1 fruit fly cellular context compared by ENCODE assay signal in genomic region chr3R:6410412-6411225, dm6.
TF ChIP-seq lines count a peak whose summit lies in the region.

No protein-coding gene starts in this region.

TF ChIP-seq in whole organism, embryonic, 481 proteins besides CTCF, POLR2A, EP300 and RAD21 (continued from another document and continues in another):
- peak; percentile 77 for TF ChIP-seq caup (GFP tag; optimal IDR thresholded peaks at IDR 0.05; lab: Kevin White, UChicago; ENCODE audit: severe bottlenecking)
- TF ChIP-seq ems (GFP tag; optimal IDR thresholded peaks at IDR 0.05; lab: Kevin White, UChicago), result peak; percentile 78
- TF ChIP-seq CG13894 (tag; optimal IDR thresholded peaks at IDR 0.05; lab: Kevin White, UChicago), result peak; percentile 51
- TF ChIP-seq fd64A (GFP tag; optimal IDR thresholded peaks at IDR 0.05; lab: Kevin White, UChicago), result peak; percentile 62
- peak; percentile 73 for TF ChIP-seq NK7.1 (GFP tag; optimal IDR thresholded peaks at IDR 0.05; lab: Kevin White, UChicago)
- TF ChIP-seq CG14014 (GFP tag; IDR thresholded peaks at IDR 0.05; lab: Robert Waterston, UW), result peak; percentile 71
- no peak for TF ChIP-seq HmgD (GFP tag; optimal IDR thresholded peaks at IDR 0.05; lab: Kevin White, UChicago)
- TF ChIP-seq CG9817 (tag; optimal IDR thresholded peaks at IDR 0.05; lab: Kevin White, UChicago), result peak; percentile 80
- no peak for TF ChIP-seq CG42726 (GFP tag; IDR thresholded peaks at IDR 0.05; lab: Robert Waterston, UW; ENCODE audit: partially characterized antibody)
- TF ChIP-seq GATAe (GFP tag; conservative IDR thresholded peaks at IDR 0.05; lab: Robert Waterston, UW), result 0 out of 2 replicates have a peak, but pooled peaks have one; percentile 52
- no peak for TF ChIP-seq Doc3 (GFP tag; IDR thresholded peaks at IDR 0.05; lab: Robert Waterston, UW; ENCODE audit: partially characterized antibody)
- TF ChIP-seq seq (GFP tag; IDR thresholded peaks at IDR 0.05; lab: Robert Waterston, UW), result peak; percentile 80
- TF ChIP-seq Jarid2 (GFP tag; optimal IDR thresholded peaks at IDR 0.05; lab: Kevin White, UChicago), result peak; percentile 73
- TF ChIP-seq CG11695 (GFP tag; IDR thresholded peaks at IDR 0.05; lab: Robert Waterston, UW), result peak; percentile 81
- TF ChIP-seq Asciz (GFP tag; optimal IDR thresholded peaks at IDR 0.05; lab: Kevin White, UChicago), result peak; percentile 83
- no peak for TF ChIP-seq sr (GFP tag; IDR thresholded peaks at IDR 0.05; lab: Robert Waterston, UW)
- TF ChIP-seq MTF-1 (GFP tag; optimal IDR thresholded peaks at IDR 0.05; lab: Kevin White, UChicago; ENCODE audit: borderline replicate concordance), result no peak
- TF ChIP-seq CG17568 (GFP tag; optimal IDR thresholded peaks at IDR 0.05; lab: Kevin White, UChicago), result peak; percentile 71
- TF ChIP-seq Dref (GFP tag; IDR thresholded peaks at IDR 0.05; lab: Robert Waterston, UW), result no peak
- peak; percentile 67 for TF ChIP-seq CG7357 (GFP tag; IDR thresholded peaks at IDR 0.05; lab: Robert Waterston, UW)
- peak; percentile 62 for TF ChIP-seq CG15073 (GFP tag; optimal IDR thresholded peaks at IDR 0.05; lab: Kevin White, UChicago)
- TF ChIP-seq CG17359 (tag; optimal IDR thresholded peaks at IDR 0.05; lab: Kevin White, UChicago), result peak; percentile 83
- TF ChIP-seq CG9797 (GFP tag; optimal IDR thresholded peaks at IDR 0.05; lab: Kevin White, UChicago), result no peak
- no peak for TF ChIP-seq hbn (GFP tag; IDR thresholded peaks at IDR 0.05; lab: Robert Waterston, UW; ENCODE audit: partially characterized antibody)
- peak; percentile 64 for TF ChIP-seq esg (GFP tag; conservative IDR thresholded peaks at IDR 0.05; lab: Robert Waterston, UW)
- TF ChIP-seq CG11093 (GFP tag; IDR thresholded peaks at IDR 0.05; lab: Robert Waterston, UW), result peak; percentile 74; the same call in 2 of the 3 replicates
- TF ChIP-seq CG17612 (GFP tag; IDR thresholded peaks at IDR 0.05; lab: Robert Waterston, UW), result peak; percentile 14; the same call in 1 of the 2 replicates
- TF ChIP-seq klu (GFP tag; IDR thresholded peaks at IDR 0.05; lab: Robert Waterston, UW), result peak; percentile 66
- TF ChIP-seq NC2α (GFP tag; optimal IDR thresholded peaks at IDR 0.05; lab: Kevin White, UChicago), result peak; percentile 9
- peak; percentile 53 for TF ChIP-seq slp2 (GFP tag; optimal IDR thresholded peaks at IDR 0.05; lab: Kevin White, UChicago)
- peak; percentile 42; the same call in 1 of the 2 replicates for TF ChIP-seq CG6272 (GFP tag; IDR thresholded peaks at IDR 0.05; lab: Robert Waterston, UW)
- TF ChIP-seq pan (optimal IDR thresholded peaks at IDR 0.05; lab: Kevin White, UChicago), result no peak
- TF ChIP-seq pan (GFP tag; optimal IDR thresholded peaks at IDR 0.05 in 1 of 2, IDR thresholded peaks at IDR 0.05 in 1 of 2), result peak in 1 of 2 experiments; percentile 79
- TF ChIP-seq dpn (GFP tag; optimal IDR thresholded peaks at IDR 0.05; lab: Kevin White, UChicago), result peak; percentile 81 to 88
- no peak for TF ChIP-seq pzg (GFP tag; optimal IDR thresholded peaks at IDR 0.05; lab: Kevin White, UChicago)
- TF ChIP-seq Pdp1 (GFP tag; optimal IDR thresholded peaks at IDR 0.05; lab: Kevin White, UChicago), result peak; percentile 75 to 89
- TF ChIP-seq sisA (GFP tag; IDR thresholded peaks at IDR 0.05; lab: Robert Waterston, UW), result peak; percentile 73
- TF ChIP-seq Side (GFP tag; optimal IDR thresholded peaks at IDR 0.05; lab: Kevin White, UChicago), result peak; percentile 74
- TF ChIP-seq al (GFP tag; IDR thresholded peaks at IDR 0.05; lab: Robert Waterston, UW), result no peak; the same call in 1 of the 2 replicates
- TF ChIP-seq Bdp1 (GFP tag; optimal IDR thresholded peaks at IDR 0.05; lab: Kevin White, UChicago), result peak; percentile 59
- no peak for TF ChIP-seq CG14860 (GFP tag; IDR thresholded peaks at IDR 0.05; lab: Robert Waterston, UW; ENCODE audit: partially characterized antibody)
- TF ChIP-seq Hr39 (optimal IDR thresholded peaks at IDR 0.05; lab: Kevin White, UChicago), result no peak
- TF ChIP-seq amos (GFP tag; IDR thresholded peaks at IDR 0.05; lab: Robert Waterston, UW; ENCODE audit: partially characterized antibody), result no peak; the same call in 1 of the 2 replicates
- TF ChIP-seq sd (tag; optimal IDR thresholded peaks at IDR 0.05; lab: Kevin White, UChicago), result peak; percentile 58
- TF ChIP-seq Rfx (GFP tag; IDR thresholded peaks at IDR 0.05; lab: Robert Waterston, UW), result peak; percentile 63
- TF ChIP-seq CG8290 (GFP tag; optimal IDR thresholded peaks at IDR 0.05; lab: Kevin White, UChicago), result peak; percentile 53
- TF ChIP-seq CG8290 (tag; optimal IDR thresholded peaks at IDR 0.05; lab: Kevin White, UChicago), result peak in 1 of 2 experiments; percentile 81
- peak; percentile 87 for TF ChIP-seq CG17385 (GFP tag; optimal IDR thresholded peaks at IDR 0.05; lab: Kevin White, UChicago)
- peak; percentile 68 for TF ChIP-seq CG6654 (GFP tag; optimal IDR thresholded peaks at IDR 0.05; lab: Kevin White, UChicago)
- peak; percentile 91 for TF ChIP-seq CG10147 (GFP tag; optimal IDR thresholded peaks at IDR 0.05; lab: Kevin White, UChicago)
- no peak for TF ChIP-seq z (GFP tag; IDR thresholded peaks at IDR 0.05; lab: Robert Waterston, UW)
- TF ChIP-seq ham (GFP tag; IDR thresholded peaks at IDR 0.05; lab: Robert Waterston, UW), result 0 out of 2 replicates have a peak, but pooled peaks have one; percentile 57
- peak; percentile 10 for TF ChIP-seq Aef1 (GFP tag; IDR thresholded peaks at IDR 0.05; lab: Robert Waterston, UW)
- peak; percentile 83 for TF ChIP-seq CG12155 (GFP tag; optimal IDR thresholded peaks at IDR 0.05; lab: Kevin White, UChicago)
- TF ChIP-seq ttk (GFP tag; IDR thresholded peaks at IDR 0.05; lab: Robert Waterston, UW), result peak; percentile 59; the same call in 1 of the 2 replicates
- peak; percentile 84 for TF ChIP-seq Antp (GFP tag; optimal IDR thresholded peaks at IDR 0.05; lab: Kevin White, UChicago)
- TF ChIP-seq CG16779 (GFP tag; IDR thresholded peaks at IDR 0.05; lab: Robert Waterston, UW), result no peak
- 0 out of 2 replicates have a peak, but pooled peaks have one; percentile 43 for TF ChIP-seq Lim3 (GFP tag; IDR thresholded peaks at IDR 0.05; lab: Robert Waterston, UW)
- TF ChIP-seq Hsf (GFP tag; optimal IDR thresholded peaks at IDR 0.05; lab: Kevin White, UChicago), result peak; percentile 89
- peak; percentile 79 for TF ChIP-seq CG10543 (GFP tag; optimal IDR thresholded peaks at IDR 0.05; lab: Kevin White, UChicago)
- TF ChIP-seq maf-S (GFP tag; optimal IDR thresholded peaks at IDR 0.05; lab: Kevin White, UChicago), result peak; percentile 81
- peak; percentile 78 for TF ChIP-seq Dip3 (GFP tag; optimal IDR thresholded peaks at IDR 0.05; lab: Kevin White, UChicago)
- peak; percentile 73 for TF ChIP-seq btn (GFP tag; optimal IDR thresholded peaks at IDR 0.05; lab: Kevin White, UChicago)
- TF ChIP-seq org-1 (GFP tag; optimal IDR thresholded peaks at IDR 0.05; lab: Kevin White, UChicago), result peak; percentile 90
- TF ChIP-seq ab (GFP tag; optimal IDR thresholded peaks at IDR 0.05; lab: Kevin White, UChicago), result no peak
- no peak for TF ChIP-seq br (optimal IDR thresholded peaks at IDR 0.05; lab: Kevin White, UChicago)
- peak; percentile 90 for TF ChIP-seq CG18599 (GFP tag; optimal IDR thresholded peaks at IDR 0.05; lab: Kevin White, UChicago)
- TF ChIP-seq Dll (GFP tag; IDR thresholded peaks at IDR 0.05; lab: Robert Waterston, UW; ENCODE audit: partially characterized antibody), result 0 out of 4 replicates have a peak, but pooled peaks have one; percentile 37
- TF ChIP-seq NFAT (GFP tag; IDR thresholded peaks at IDR 0.05; lab: Robert Waterston, UW), result no peak
- peak; percentile 60; the same call in 1 of the 3 replicates for TF ChIP-seq CG11560 (tag; IDR thresholded peaks at IDR 0.05; lab: Robert Waterston, UW)
- no peak for TF ChIP-seq lov (optimal IDR thresholded peaks at IDR 0.05; lab: Kevin White, UChicago)
- TF ChIP-seq lov (GFP tag; IDR thresholded peaks at IDR 0.05; lab: Robert Waterston, UW), result 0 out of 3 replicates have a peak, but pooled peaks have one; percentile 13
- TF ChIP-seq aop (GFP tag; IDR thresholded peaks at IDR 0.05; lab: Robert Waterston, UW), result no peak
- 0 out of 3 replicates have a peak, but pooled peaks have one; percentile 4 for TF ChIP-seq otp (GFP tag; IDR thresholded peaks at IDR 0.05; lab: Robert Waterston, UW)
- peak; percentile 41 for TF ChIP-seq yki (optimal IDR thresholded peaks at IDR 0.05; lab: Kevin White, UChicago)
- no peak for TF ChIP-seq CG15479 (GFP tag; optimal IDR thresholded peaks at IDR 0.05; lab: Kevin White, UChicago)
- no peak for TF ChIP-seq Poxn (GFP tag; IDR thresholded peaks at IDR 0.05; lab: Robert Waterston, UW)
- 0 out of 3 replicates have a peak, but pooled peaks have one; percentile 66 for TF ChIP-seq CG11456 (GFP tag; IDR thresholded peaks at IDR 0.05; lab: Robert Waterston, UW)
- TF ChIP-seq CG32767 (GFP tag; IDR thresholded peaks at IDR 0.05; lab: Robert Waterston, UW), result no peak
- TF ChIP-seq run (tag; optimal IDR thresholded peaks at IDR 0.05; lab: Kevin White, UChicago), result peak; percentile 42
- TF ChIP-seq dimm (GFP tag; IDR thresholded peaks at IDR 0.05; lab: Robert Waterston, UW), result no peak
- TF ChIP-seq sc (optimal IDR thresholded peaks at IDR 0.05; lab: Kevin White, UChicago), result no peak
- TF ChIP-seq sc (GFP tag; optimal IDR thresholded peaks at IDR 0.05; lab: Kevin White, UChicago), result peak; percentile 81
- peak; percentile 52 for TF ChIP-seq onecut (GFP tag; IDR thresholded peaks at IDR 0.05; lab: Robert Waterston, UW)
- TF ChIP-seq tll (GFP tag; optimal IDR thresholded peaks at IDR 0.05; lab: Kevin White, UChicago), result peak in 1 of 2 experiments; percentile 10
- peak; percentile 27 for TF ChIP-seq lbe (GFP tag; optimal IDR thresholded peaks at IDR 0.05; lab: Kevin White, UChicago)
- TF ChIP-seq crol (GFP tag; IDR thresholded peaks at IDR 0.05; lab: Robert Waterston, UW), result peak; percentile 99
- TF ChIP-seq Hmx (GFP tag; optimal IDR thresholded peaks at IDR 0.05; lab: Kevin White, UChicago), result peak; percentile 82
- TF ChIP-seq CG12391 (tag; optimal IDR thresholded peaks at IDR 0.05; lab: Kevin White, UChicago), result peak; percentile 92
- TF ChIP-seq Usf (GFP tag; optimal IDR thresholded peaks at IDR 0.05; lab: Kevin White, UChicago), result peak; percentile 86
- peak; percentile 86 for TF ChIP-seq ind (GFP tag; optimal IDR thresholded peaks at IDR 0.05; lab: Kevin White, UChicago)
- peak; percentile 94 for TF ChIP-seq CG11504 (tag; optimal IDR thresholded peaks at IDR 0.05; lab: Kevin White, UChicago)
- peak; percentile 94 for TF ChIP-seq CG3281 (GFP tag; optimal IDR thresholded peaks at IDR 0.05; lab: Kevin White, UChicago)
- TF ChIP-seq CG9437 (GFP tag; optimal IDR thresholded peaks at IDR 0.05; lab: Kevin White, UChicago), result peak; percentile 93
- peak; percentile 72 for TF ChIP-seq trem (tag; optimal IDR thresholded peaks at IDR 0.05; lab: Kevin White, UChicago)
- peak; percentile 38; the same call in 2 of the 3 replicates for TF ChIP-seq zfh1 (GFP tag; IDR thresholded peaks at IDR 0.05; lab: Robert Waterston, UW)
- no peak for TF ChIP-seq tna (GFP tag; IDR thresholded peaks at IDR 0.05; lab: Robert Waterston, UW; ENCODE audit: partially characterized antibody)
- TF ChIP-seq CG9215 (GFP tag; IDR thresholded peaks at IDR 0.05; lab: Robert Waterston, UW), result peak; percentile 78
- peak; percentile 84 for TF ChIP-seq CG15601 (tag; optimal IDR thresholded peaks at IDR 0.05; lab: Kevin White, UChicago)
- TF ChIP-seq dmrt11E (tag; optimal IDR thresholded peaks at IDR 0.05; lab: Kevin White, UChicago), result peak; percentile 74
- peak; percentile 42 for TF ChIP-seq CG7271 (tag; optimal IDR thresholded peaks at IDR 0.05; lab: Kevin White, UChicago)
- peak; percentile 73 for TF ChIP-seq CG12769 (tag; optimal IDR thresholded peaks at IDR 0.05; lab: Kevin White, UChicago)
- TF ChIP-seq Elba2 (GFP tag; optimal IDR thresholded peaks at IDR 0.05; lab: Kevin White, UChicago), result no peak
- peak; percentile 81 for TF ChIP-seq HLH54F (GFP tag; optimal IDR thresholded peaks at IDR 0.05; lab: Kevin White, UChicago)
- peak; percentile 91 for TF ChIP-seq CG18619 (GFP tag; optimal IDR thresholded peaks at IDR 0.05; lab: Kevin White, UChicago)
- TF ChIP-seq Ptx1 (GFP tag; IDR thresholded peaks at IDR 0.05; lab: Robert Waterston, UW), result peak; percentile 71
- TF ChIP-seq jing (GFP tag; optimal IDR thresholded peaks at IDR 0.05; lab: Kevin White, UChicago), result peak; percentile 74
- TF ChIP-seq CG12236 (GFP tag; optimal IDR thresholded peaks at IDR 0.05; lab: Kevin White, UChicago), result peak; percentile 43
- TF ChIP-seq abd-A (tag; optimal IDR thresholded peaks at IDR 0.05; lab: Kevin White, UChicago), result peak; percentile 89
- TF ChIP-seq gcm2 (GFP tag; optimal IDR thresholded peaks at IDR 0.05; lab: Kevin White, UChicago), result peak; percentile 65
- peak; percentile 80 for TF ChIP-seq D19B (GFP tag; optimal IDR thresholded peaks at IDR 0.05; lab: Kevin White, UChicago)
- TF ChIP-seq unc-4 (GFP tag; IDR thresholded peaks at IDR 0.05; lab: Robert Waterston, UW; ENCODE audit: partially characterized antibody), result no peak
- no peak for TF ChIP-seq inv (GFP tag; IDR thresholded peaks at IDR 0.05; lab: Robert Waterston, UW; ENCODE audit: partially characterized antibody)
- TF ChIP-seq tap (tag; optimal IDR thresholded peaks at IDR 0.05; lab: Kevin White, UChicago), result peak; percentile 86
- peak; percentile 78 for TF ChIP-seq CG6689 (GFP tag; IDR thresholded peaks at IDR 0.05; lab: Robert Waterston, UW)
- peak; percentile 75 for TF ChIP-seq tgo (GFP tag; IDR thresholded peaks at IDR 0.05; lab: Robert Waterston, UW)
- peak; percentile 61; the same call in 1 of the 2 replicates for TF ChIP-seq sens-2 (GFP tag; IDR thresholded peaks at IDR 0.05; lab: Robert Waterston, UW)
- TF ChIP-seq Atf3 (GFP tag; optimal IDR thresholded peaks at IDR 0.05; lab: Kevin White, UChicago), result peak; percentile 53
- no peak for TF ChIP-seq CG17912 (GFP tag; optimal IDR thresholded peaks at IDR 0.05; lab: Kevin White, UChicago)
- TF ChIP-seq CkIIα-i1 (GFP tag; IDR thresholded peaks at IDR 0.05; lab: Robert Waterston, UW), result 0 out of 2 replicates have a peak, but pooled peaks have one; percentile 20
- TF ChIP-seq Abd-B (GFP tag; optimal IDR thresholded peaks at IDR 0.05; lab: Kevin White, UChicago), result peak; percentile 79
- TF ChIP-seq CG43689 (GFP tag; IDR thresholded peaks at IDR 0.05; lab: Robert Waterston, UW), result no peak
- TF ChIP-seq Neu2 (GFP tag; optimal IDR thresholded peaks at IDR 0.05; lab: Kevin White, UChicago; ENCODE audit: borderline replicate concordance), result peak; percentile 20
- peak; percentile 87 for TF ChIP-seq CG13624 (GFP tag; optimal IDR thresholded peaks at IDR 0.05; lab: Kevin White, UChicago)
- peak; percentile 90 for TF ChIP-seq CG2712 (tag; optimal IDR thresholded peaks at IDR 0.05; lab: Kevin White, UChicago)
- peak; percentile 96 for TF ChIP-seq Ets65A (GFP tag; lab: Kevin White, UChicago)
- no peak for TF ChIP-seq cas (GFP tag; IDR thresholded peaks at IDR 0.05; lab: Robert Waterston, UW)
